Fruit fly (Drosophila melanogaster) whole organism, prepupa: ENCODE data around the gene CG13716.

Source experiments
- Blimp-1 ChIP-seq: fragments of 200-800 bp; sonication (Bioruptor generic); optimal IDR thresholded peaks from 3 replicates; lab custom pipeline; 2017; ENCODE audit warnings: missing biosample characterization, missing genetic modification characterization, mild to moderate bottlenecking, moderate library complexity, missing genetic modification reagents
- CG10669 ChIP-seq: fragments of 200-800 bp; sonication (Bioruptor generic); optimal IDR thresholded peaks from 3 replicates; lab custom pipeline; 2018; ENCODE audit warnings: missing biosample characterization, mild to moderate bottlenecking, missing genetic modification characterization, moderate library complexity
- CG15336 ChIP-seq: fragments of 200-800 bp; sonication (Bioruptor generic); IDR thresholded peaks from 2 replicates; pipeline ENCODE4 v1.3.6; 2022; ENCODE audit warnings: missing biosample characterization, missing genetic modification characterization
- CG1621 ChIP-seq: fragments of 200-800 bp; sonication (Bioruptor generic); optimal IDR thresholded peaks from 3 replicates; lab custom pipeline; 2018; ENCODE audit warnings: missing biosample characterization, mild to moderate bottlenecking, missing genetic modification characterization
- CG16779 ChIP-seq: fragments of 200-800 bp; sonication (Bioruptor generic); optimal IDR thresholded peaks from 3 replicates; lab custom pipeline; 2017; ENCODE audit warnings: missing biosample characterization, mild to moderate bottlenecking, missing genetic modification characterization
- CG3032 ChIP-seq: fragments of 200-800 bp; optimal IDR thresholded peaks from 2 replicates; lab custom pipeline; 2019; ENCODE audit warnings: missing biosample characterization, mild to moderate bottlenecking, missing genetic modification characterization, moderate library complexity
- CG31627 ChIP-seq: fragments of 200-800 bp; sonication (Bioruptor generic); optimal IDR thresholded peaks from 3 replicates; lab custom pipeline; 2016; ENCODE audit warnings: missing biosample characterization, missing genetic modification characterization
- CG34406 ChIP-seq: fragments of 200-800 bp; sonication (Bioruptor generic); optimal IDR thresholded peaks from 3 replicates; lab custom pipeline; 2016; ENCODE audit warnings: missing biosample characterization, missing genetic modification characterization
- CG3919 ChIP-seq: fragments of 200-800 bp; sonication (Bioruptor generic); optimal IDR thresholded peaks from 3 replicates; lab custom pipeline; 2016; ENCODE audit warnings: missing biosample characterization, missing genetic modification characterization
- CG4318 ChIP-seq: fragments of 200-800 bp; sonication (Bioruptor generic); optimal IDR thresholded peaks from 3 replicates; lab custom pipeline; 2017; ENCODE audit warnings: missing biosample characterization, mild to moderate bottlenecking, missing genetic modification characterization
- CG6163 ChIP-seq: fragments of 200-800 bp; sonication (Bioruptor generic); IDR thresholded peaks from 3 replicates; pipeline ENCODE4 v1.3.6; 2022; ENCODE audit warnings: missing biosample characterization, missing genetic modification characterization
- CG6808 ChIP-seq: fragments of 200-800 bp; sonication (Bioruptor generic); optimal IDR thresholded peaks from 3 replicates; lab custom pipeline; 2017; ENCODE audit warnings: missing biosample characterization, missing genetic modification characterization, mild to moderate bottlenecking, moderate library complexity, missing genetic modification reagents
- CG7368 ChIP-seq: fragments of 200-800 bp; sonication (Bioruptor generic); optimal IDR thresholded peaks from 3 replicates; lab custom pipeline; 2016; ENCODE audit warnings: missing biosample characterization, missing genetic modification characterization
- CG8119 ChIP-seq: fragments of 200-800 bp; sonication (Bioruptor generic); IDR thresholded peaks from 3 replicates; pipeline ENCODE4 v1.3.6; 2022; ENCODE audit warnings: missing biosample characterization, missing genetic modification characterization
- CG8319 ChIP-seq: fragments of 200-800 bp; sonication (Bioruptor generic); optimal IDR thresholded peaks from 3 replicates; lab custom pipeline; 2016; ENCODE audit warnings: missing biosample characterization, missing genetic modification characterization
- CG8632 ChIP-seq: fragments of 200-800 bp; sonication (Bioruptor generic); optimal IDR thresholded peaks from 3 replicates; lab custom pipeline; 2016; ENCODE audit warnings: missing biosample characterization, missing genetic modification characterization
- CG9139 ChIP-seq: fragments of 200-800 bp; sonication (Bioruptor generic); optimal IDR thresholded peaks from 3 replicates; lab custom pipeline; 2017; ENCODE audit warnings: missing biosample characterization, mild to moderate bottlenecking, missing genetic modification characterization
- Eip75B ChIP-seq: fragments of 200-800 bp; sonication (Bioruptor generic); optimal IDR thresholded peaks from 3 replicates; lab custom pipeline; 2016; ENCODE audit warnings: missing biosample characterization, missing genetic modification characterization
- Eip78C ChIP-seq: fragments of 200-800 bp; sonication (Bioruptor generic); peaks from one replicate; lab custom pipeline; 2016; ENCODE audit warnings: missing biosample characterization, missing genetic modification characterization
- Eip93F ChIP-seq: fragments of 200-800 bp; sonication (Bioruptor generic); optimal IDR thresholded peaks from 2 replicates; lab custom pipeline; 2016; ENCODE audit warnings: missing biosample characterization, mild to moderate bottlenecking, missing genetic modification characterization
- Ets21C ChIP-seq: fragments of 200-800 bp; sonication (Bioruptor generic); optimal IDR thresholded peaks from 3 replicates; lab custom pipeline; 2016; ENCODE audit warnings: missing biosample characterization, missing genetic modification characterization
- Ets96B ChIP-seq: fragments of 200-800 bp; optimal IDR thresholded peaks from 2 replicates; lab custom pipeline; 2019; ENCODE audit warnings: missing biosample characterization, mild to moderate bottlenecking, missing genetic modification characterization, moderate library complexity
- Hr38 ChIP-seq: sonication (Bioruptor generic); optimal IDR thresholded peaks from 2 replicates; lab custom pipeline; 2016; ENCODE audit warnings: missing biosample characterization, missing genetic modification characterization
- Hr39 ChIP-seq: fragments of 200-800 bp; sonication (Bioruptor generic); optimal IDR thresholded peaks from 2 replicates; lab custom pipeline; 2016; ENCODE audit warnings: missing biosample characterization, missing genetic modification characterization
- Lpt ChIP-seq: fragments of 200-800 bp; sonication (Bioruptor generic); optimal IDR thresholded peaks from 3 replicates; lab custom pipeline; 2016; ENCODE audit warnings: missing biosample characterization, missing genetic modification characterization
- Met ChIP-seq: fragments of 200-800 bp; sonication (Bioruptor generic); optimal IDR thresholded peaks from 3 replicates; lab custom pipeline; 2016; ENCODE audit warnings: missing biosample characterization, missing genetic modification characterization
- OdsH ChIP-seq: fragments of 200-800 bp; sonication (Bioruptor generic); optimal IDR thresholded peaks from 3 replicates; lab custom pipeline; 2016; ENCODE audit warnings: missing biosample characterization, missing genetic modification characterization
- Smox ChIP-seq: fragments of 200-800 bp; sonication (Bioruptor generic); optimal IDR thresholded peaks from 3 replicates; lab custom pipeline; 2016; ENCODE audit warnings: missing biosample characterization, missing genetic modification characterization
- Sox102F ChIP-seq: fragments of 200-800 bp; sonication (Bioruptor generic); optimal IDR thresholded peaks from 2 replicates; lab custom pipeline; 2016; ENCODE audit warnings: missing biosample characterization, mild to moderate bottlenecking, missing genetic modification characterization
- Sox15 ChIP-seq: fragments of 200-800 bp; sonication (Bioruptor generic); optimal IDR thresholded peaks from 3 replicates; lab custom pipeline; 2016; ENCODE audit warnings: missing biosample characterization, missing genetic modification characterization
- achi ChIP-seq: fragments of 200-800 bp; sonication (Bioruptor generic); optimal IDR thresholded peaks from 3 replicates; lab custom pipeline; 2016; ENCODE audit warnings: missing biosample characterization, missing genetic modification characterization
- acj6 ChIP-seq: fragments of 200-800 bp; sonication (Bioruptor generic); optimal IDR thresholded peaks from 3 replicates; lab custom pipeline; 2016; ENCODE audit warnings: missing biosample characterization, missing genetic modification characterization
- dsx ChIP-seq: fragments of 200-800 bp; optimal IDR thresholded peaks from 3 replicates; lab custom pipeline; 2019; ENCODE audit warnings: missing biosample characterization, mild to moderate bottlenecking, missing genetic modification characterization, moderate library complexity; ENCODE audit not compliant: poor library complexity, severe bottlenecking
- eg ChIP-seq: fragments of 200-800 bp; sonication (Bioruptor generic); IDR thresholded peaks from 3 replicates; pipeline ENCODE4 v1.3.6; 2022; ENCODE audit warnings: missing biosample characterization, missing genetic modification characterization
- esn ChIP-seq: fragments of 200-800 bp; sonication (Bioruptor generic); optimal IDR thresholded peaks from 2 replicates; lab custom pipeline; 2016; ENCODE audit warnings: missing biosample characterization, mild to moderate bottlenecking, missing genetic modification characterization, moderate library complexity
- fd85E ChIP-seq: fragments of 200-800 bp; sonication (Bioruptor generic); optimal IDR thresholded peaks from 3 replicates; lab custom pipeline; 2016; ENCODE audit warnings: missing biosample characterization, missing genetic modification characterization
- fkh ChIP-seq: fragments of 200-800 bp; sonication (Bioruptor generic); optimal IDR thresholded peaks from 3 replicates; lab custom pipeline; 2017; ENCODE audit warnings: missing biosample characterization, mild to moderate bottlenecking, missing genetic modification characterization, moderate library complexity
- lz ChIP-seq: fragments of 200-800 bp; sonication (Bioruptor generic); optimal IDR thresholded peaks from 3 replicates; lab custom pipeline; 2016; ENCODE audit warnings: missing biosample characterization, missing genetic modification characterization
- net ChIP-seq: fragments of 200-800 bp; sonication (Bioruptor generic); optimal IDR thresholded peaks from 3 replicates; lab custom pipeline; 2016; ENCODE audit warnings: missing biosample characterization, missing genetic modification characterization
- pdm3 ChIP-seq: fragments of 200-800 bp; sonication (Bioruptor generic); optimal IDR thresholded peaks from 3 replicates; lab custom pipeline; 2016; ENCODE audit warnings: missing biosample characterization, missing genetic modification characterization
- salr ChIP-seq, 2 experiments: fragments of 200-800 bp; sonication (Bioruptor generic); optimal IDR thresholded peaks; 3 replicates each; lab custom pipeline; 2016 to 2018; ENCODE audit warnings: missing biosample characterization in 2 of 2, missing genetic modification characterization in 2 of 2, mild to moderate bottlenecking in 1 of 2
- spab ChIP-seq: fragments of 200-800 bp; sonication (Bioruptor generic); optimal IDR thresholded peaks from 2 replicates; lab custom pipeline; 2017; ENCODE audit warnings: missing biosample characterization, mild to moderate bottlenecking, missing genetic modification characterization, missing genetic modification reagents
- ss ChIP-seq, 2 experiments: fragments of 200-800 bp; sonication (Bioruptor generic); optimal IDR thresholded peaks; 2 replicates in 1 of 2; 3 replicates in 1 of 2; lab custom pipeline; 2017 to 2018; ENCODE audit warnings: mild to moderate bottlenecking in 2 of 2, missing biosample characterization in 2 of 2, missing genetic modification characterization in 2 of 2, moderate library complexity in 1 of 2
- svp ChIP-seq: fragments of 200-800 bp; sonication (Bioruptor generic); peaks from one replicate; lab custom pipeline; 2016; ENCODE audit warnings: missing biosample characterization, missing genetic modification characterization
- topi ChIP-seq: fragments of 200-800 bp; sonication (Bioruptor generic); optimal IDR thresholded peaks from 3 replicates; lab custom pipeline; 2016; ENCODE audit warnings: missing biosample characterization, missing genetic modification characterization

The CG13716 gene

dm6 chr3L:4623035-4623580 lies 11.5 kb downstream of the CG13716 start (continued):
- TF ChIP-seq salr (GFP tag; optimal IDR thresholded peaks at IDR 0.05; lab: Kevin White, UChicago) (no peak), net (GFP tag; lab: Kevin White, UChicago) (no peak), dsx (peak; percentile 29), CG34406 (no peak), topi (no peak), achi (no peak), CG6808 (no peak), CG31627 (GFP tag; lab: Kevin White, UChicago) (no peak), Eip78C (GFP tag; lab: Kevin White, UChicago) (no peak), OdsH (GFP tag; lab: Kevin White, UChicago) (no peak), Sox15 (GFP tag; lab: Kevin White, UChicago) (no peak)

- no peak for TF ChIP-seq Ets21C
- TF ChIP-seq fkh (GFP tag; lab: Kevin White, UChicago) = no peak
- no peak for TF ChIP-seq acj6 (GFP tag; lab: Kevin White, UChicago)
- TF ChIP-seq spab = no peak
- TF ChIP-seq, all 60 proteins: peak for 0
These were observed 13.7 kb downstream of the CG13716 start, which contains the start of gene CG32246 for dm6 chr3L:4620919-4621318. CG32246 (plus strand) TSS chr3L:4621219.

DNA sequence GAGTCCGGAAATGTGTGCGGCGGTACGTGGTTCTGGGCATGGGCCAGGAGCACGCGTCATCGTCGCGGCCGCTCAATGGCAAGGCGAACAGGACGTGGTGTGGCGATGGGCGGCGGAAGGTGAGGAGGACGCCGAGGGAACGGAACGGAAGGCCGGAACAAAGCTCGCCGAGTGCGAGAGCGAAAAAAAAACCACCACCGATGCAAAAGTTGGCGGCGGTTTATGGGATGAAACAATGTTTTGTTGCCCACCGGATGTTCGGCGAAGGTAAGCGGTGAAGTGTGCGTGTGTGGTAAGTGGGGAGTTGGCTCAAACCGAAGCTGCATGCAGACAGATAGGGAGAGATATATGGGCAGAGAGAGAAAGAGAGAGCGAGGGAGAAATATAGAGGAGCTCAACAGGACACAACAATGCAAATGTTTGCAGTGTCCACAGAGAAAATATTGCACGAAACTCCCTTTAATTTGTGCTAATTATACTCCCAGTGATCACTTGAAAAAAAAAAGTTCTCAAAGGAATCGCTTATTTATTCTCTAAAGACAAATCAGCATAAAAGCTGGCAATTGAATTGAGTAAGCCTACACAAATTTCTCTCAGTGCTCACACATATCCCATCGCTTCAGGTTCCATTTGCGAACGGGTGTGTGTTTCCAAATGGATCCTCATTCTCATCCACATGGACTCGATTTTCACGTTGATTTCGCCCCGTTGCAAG lies 14.9 kb downstream of the CG13716 start:
- TF ChIP-seq Hr39 (GFP tag; lab: Kevin White, UChicago) (peak; percentile 61), CG7368 (GFP tag; lab: Kevin White, UChicago) (peak; percentile 48), CG10669 (GFP tag; lab: Kevin White, UChicago) (peak; percentile 53), CG16779 (tag; lab: Kevin White, UChicago) (no peak), Ets21C (peak; percentile 37), Sox102F (GFP tag; lab: Kevin White, UChicago) (no peak), achi (peak; percentile 44), esn (GFP tag; lab: Kevin White, UChicago) (peak; percentile 62), CG15336 (GFP tag; lab: Robert Waterston, UW) (peak; percentile 52), CG4318 (GFP tag; lab: Kevin White, UChicago) (no peak), Eip78C (GFP tag; lab: Kevin White, UChicago) (peak; percentile 91), acj6 (GFP tag; lab: Kevin White, UChicago) (peak; percentile 62), pdm3 (peak; percentile 64), Eip75B (GFP tag; lab: Kevin White, UChicago) (peak; percentile 68), Blimp-1 (no peak), Ets96B (tag; lab: Kevin White, UChicago) (peak; percentile 59), Sox15 (GFP tag; lab: Kevin White, UChicago) (no peak), CG31627 (GFP tag; lab: Kevin White, UChicago) (peak; percentile 54), CG1621 (tag; lab: Kevin White, UChicago) (peak; percentile 47), CG3032 (tag; lab: Kevin White, UChicago) (peak; percentile 47), CG34406 (peak; percentile 18), ss (GFP tag; optimal IDR thresholded peaks at IDR 0.05; lab: Kevin White, UChicago) (peak; percentile 28 to 55), CG6163 (GFP tag; lab: Robert Waterston, UW) (peak; percentile 83), Smox (GFP tag; lab: Kevin White, UChicago) (peak; percentile 41), Lpt (GFP tag; lab: Kevin White, UChicago) (no peak), CG9139 (GFP tag; lab: Kevin White, UChicago) (peak; percentile 17), svp (GFP tag; lab: Kevin White, UChicago) (peak; percentile 87), CG6808 (peak; percentile 47), Hr38 (GFP tag; lab: Kevin White, UChicago) (no peak), CG8319 (GFP tag; lab: Kevin White, UChicago) (peak; percentile 37), Eip93F (no peak), CG8632 (peak; percentile 10), dsx (peak; percentile 41), CG8119 (peak; percentile 54), fd85E (no peak), fkh (GFP tag; lab: Kevin White, UChicago) (no peak), eg (0 out of 3 replicates have a peak, but pooled peaks have one; percentile 37), lz (peak; percentile 53), Met (GFP tag; lab: Kevin White, UChicago) (peak; percentile 49), CG3919 (GFP tag; lab: Kevin White, UChicago) (peak; percentile 59)
